Worm (Caenorhabditis elegans) whole organism, L1 larva: ENCODE results near the gene F22E5.13.
"Not testable (repeated sequence)": the region's sequence is repeated elsewhere in the genome, so short reads cannot be mapped to it uniquely, and the experiment has no call there.

ENCODE experiments used
- dsc-1 ChIP-seq: sonication (generic microtip); optimal IDR thresholded peaks from 2 replicates; lab custom pipeline; 2016; ENCODE audit warnings: mild to moderate bottlenecking, missing genetic modification characterization, missing compliant biosample characterization
- elt-3 ChIP-seq, 6 experiments: fragments of 150-350 bp in 1 of 6; sonication (generic microtip); optimal IDR thresholded peaks; 2 replicates each; lab custom pipeline; 2017 to 2018; ENCODE audit warnings: missing biosample characterization in 6 of 6, missing genetic modification characterization in 6 of 6, inconsistent platforms in 1 of 6
- fkh-8 ChIP-seq: sonication (generic microtip); optimal IDR thresholded peaks from 2 replicates; lab custom pipeline; 2016; ENCODE audit warnings: mild to moderate bottlenecking, missing genetic modification characterization, missing compliant biosample characterization
- lin-13 ChIP-seq: fragments of 150-350 bp; optimal IDR thresholded peaks from 2 replicates; lab custom pipeline; 2014; ENCODE audit warnings: missing biosample characterization, missing genetic modification reagents, missing genetic modification characterization
- mdl-1 ChIP-seq, 2 experiments: fragments of 150-350 bp; optimal IDR thresholded peaks; 2 replicates each; lab custom pipeline; 2014 to 2017; ENCODE audit warnings: missing biosample characterization in 2 of 2, missing genetic modification characterization in 2 of 2, inconsistent platforms in 1 of 2
- nhr-12 ChIP-seq: sonication (generic microtip); optimal IDR thresholded peaks from 2 replicates; lab custom pipeline; 2017; ENCODE audit warnings: missing biosample characterization, missing genetic modification characterization
- nhr-28 ChIP-seq: fragments of 150-350 bp; optimal IDR thresholded peaks from 2 replicates; lab custom pipeline; 2014; ENCODE audit warnings: missing biosample characterization, missing genetic modification characterization
- unc-62 ChIP-seq: fragments of 150-350 bp; optimal IDR thresholded peaks from 2 replicates; lab custom pipeline; 2014; ENCODE audit warnings: missing biosample characterization, missing genetic modification reagents, missing genetic modification characterization
- zag-1 ChIP-seq: fragments of 150-350 bp; optimal IDR thresholded peaks from 2 replicates; lab custom pipeline; 2014; ENCODE audit warnings: missing biosample characterization, missing genetic modification characterization
- ztf-11 ChIP-seq, 2 experiments: sonication (generic microtip); optimal IDR thresholded peaks; 2 replicates each; lab custom pipeline; 2016 to 2017; ENCODE audit warnings: missing genetic modification characterization in 2 of 2, missing biosample characterization in 1 of 2, missing compliant biosample characterization in 1 of 2
- ztf-4 ChIP-seq: fragments of 150-350 bp; optimal IDR thresholded peaks from 2 replicates; lab custom pipeline; 2014; ENCODE audit warnings: missing biosample characterization, missing genetic modification characterization

ce11 chrII:2600176-2600575 lies 49.3 kb downstream of the F22E5.13 start, which contains the start of gene F33H12.1:
- TF ChIP-seq nhr-12; elt-3 (tag; optimal IDR thresholded peaks at IDR 0.05; lab: Kevin White, UChicago); unc-62 (GFP tag; lab: Kevin White, UChicago); ztf-11 (tag; optimal IDR thresholded peaks at IDR 0.05; lab: Kevin White, UChicago); dsc-1 (tag; lab: Kevin White, UChicago); mdl-1 (tag; optimal IDR thresholded peaks at IDR 0.05; lab: Kevin White, UChicago); ztf-4 (tag; lab: Kevin White, UChicago); zag-1 (tag; lab: Kevin White, UChicago); fkh-8 (tag; lab: Kevin White, UChicago); nhr-28 (tag; lab: Kevin White, UChicago); lin-13 (GFP tag; lab: Kevin White, UChicago): not testable (repeated sequence)
